Fruit fly (Drosophila melanogaster): ENCODE data around the gene CG1958.

Gene CG1958

DNA sequence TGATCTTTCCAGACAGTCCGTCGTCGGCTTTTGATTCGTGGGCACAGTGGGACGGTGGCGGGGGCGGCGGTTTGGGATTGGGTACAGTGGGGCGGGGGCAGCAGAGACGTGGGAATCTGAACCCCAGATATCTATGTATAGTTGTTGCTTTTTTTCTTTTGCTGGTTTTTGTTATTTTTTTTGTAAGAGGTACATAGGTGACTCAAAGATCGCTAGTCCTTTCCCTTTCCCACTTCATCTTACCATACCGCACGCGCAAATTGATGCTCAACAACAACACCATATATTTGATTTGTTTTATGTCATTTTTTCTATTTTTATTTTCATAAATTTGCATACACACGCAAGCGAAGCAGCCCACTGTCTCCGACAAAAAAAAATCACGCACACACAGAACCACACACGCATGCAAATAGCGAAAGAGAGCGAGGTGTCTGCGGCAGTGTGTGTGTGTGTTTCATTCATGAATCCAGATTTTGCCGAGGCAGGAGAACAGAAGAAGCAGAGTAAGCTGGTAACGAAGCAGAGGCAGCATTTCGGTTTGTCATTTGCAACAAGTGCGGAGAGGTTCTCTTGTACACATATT is 39.1 kb downstream of the CG1958 start (continued):
- peak; percentile 33 for TF ChIP-seq NfI (GFP tag; optimal IDR thresholded peaks at IDR 0.05)
- no peak for TF ChIP-seq unc-4 (GFP tag; IDR thresholded peaks at IDR 0.05; ENCODE audit: partially characterized antibody)
- no peak for TF ChIP-seq CG13287 (GFP tag; IDR thresholded peaks at IDR 0.05; ENCODE audit: partially characterized antibody)
- no peak for TF ChIP-seq tap (tag; optimal IDR thresholded peaks at IDR 0.05)
- peak; percentile 45 for TF ChIP-seq CG6654 (GFP tag; optimal IDR thresholded peaks at IDR 0.05)
- no peak for TF ChIP-seq zf30C (GFP tag; optimal IDR thresholded peaks at IDR 0.05)
- peak; percentile 74 for TF ChIP-seq CoRest (tag; optimal IDR thresholded peaks at IDR 0.05)
- 0 out of 2 replicates have a peak, but pooled peaks have one; percentile 16 for TF ChIP-seq Gsc (GFP tag; IDR thresholded peaks at IDR 0.05)
- TF ChIP-seq kah (GFP tag; optimal IDR thresholded peaks at IDR 0.05), result no peak
- peak; percentile 26 for TF ChIP-seq CG3163 (GFP tag; optimal IDR thresholded peaks at IDR 0.05)
- no peak for TF ChIP-seq CG4328 (GFP tag; optimal IDR thresholded peaks at IDR 0.05)
- TF ChIP-seq dmrt11E (tag; optimal IDR thresholded peaks at IDR 0.05), result peak; percentile 72
- peak; percentile 11 for TF ChIP-seq Jarid2 (GFP tag; optimal IDR thresholded peaks at IDR 0.05)
- no peak for TF ChIP-seq HmgD (GFP tag; optimal IDR thresholded peaks at IDR 0.05)
- peak; percentile 22 for TF ChIP-seq CG2116 (GFP tag; optimal IDR thresholded peaks at IDR 0.05)
- peak; percentile 43 for TF ChIP-seq PHDP (tag; optimal IDR thresholded peaks at IDR 0.05)
- no peak for TF ChIP-seq GATAe (GFP tag; conservative IDR thresholded peaks at IDR 0.05)
- no peak for TF ChIP-seq lilli (GFP tag; optimal IDR thresholded peaks at IDR 0.05)
- TF ChIP-seq CG4820 (GFP tag; optimal IDR thresholded peaks at IDR 0.05), result peak; percentile 49
- peak; percentile 54 for TF ChIP-seq Sox102F (GFP tag; optimal IDR thresholded peaks at IDR 0.05)
- TF ChIP-seq so (GFP tag; IDR thresholded peaks at IDR 0.05), result no peak
- peak; percentile 73 for TF ChIP-seq row (GFP tag; IDR thresholded peaks at IDR 0.05)
- TF ChIP-seq bcd (GFP tag; optimal IDR thresholded peaks at IDR 0.05), result peak; percentile 54
- TF ChIP-seq CG15601 (tag; optimal IDR thresholded peaks at IDR 0.05), result peak; percentile 40
- TF ChIP-seq cwo (GFP tag; optimal IDR thresholded peaks at IDR 0.05), result peak; percentile 36
- TF ChIP-seq eyg (GFP tag; optimal IDR thresholded peaks at IDR 0.05), result no peak
- peak; percentile 18 for TF ChIP-seq CG9609 (GFP tag; optimal IDR thresholded peaks at IDR 0.05)
- TF ChIP-seq pho (GFP tag; optimal IDR thresholded peaks at IDR 0.05), result no peak
- TF ChIP-seq CG12659 (GFP tag; optimal IDR thresholded peaks at IDR 0.05), result peak; percentile 27
- TF ChIP-seq CG4424 (GFP tag; optimal IDR thresholded peaks at IDR 0.05), result peak; percentile 61
- TF ChIP-seq grau (tag; optimal IDR thresholded peaks at IDR 0.05), result peak; percentile 64
- no peak for TF ChIP-seq ERR (GFP tag; optimal IDR thresholded peaks at IDR 0.05)
- no peak for TF ChIP-seq Tbp (GFP tag; optimal IDR thresholded peaks at IDR 0.05)
- peak; percentile 63 for TF ChIP-seq unpg (GFP tag; optimal IDR thresholded peaks at IDR 0.05)
- no peak for TF ChIP-seq eve (GFP tag; optimal IDR thresholded peaks at IDR 0.05)
- TF ChIP-seq Dp (GFP tag; optimal IDR thresholded peaks at IDR 0.05), result no peak
- no peak for TF ChIP-seq corto (GFP tag; optimal IDR thresholded peaks at IDR 0.05)
- TF ChIP-seq CG10543 (GFP tag; optimal IDR thresholded peaks at IDR 0.05), result no peak
- peak; percentile 72 for TF ChIP-seq Drgx (GFP tag; IDR thresholded peaks at IDR 0.05)
- peak; percentile 8 for TF ChIP-seq gsb-n (tag; optimal IDR thresholded peaks at IDR 0.05)
- TF ChIP-seq Sry-δ (GFP tag; optimal IDR thresholded peaks at IDR 0.05), result no peak
- TF ChIP-seq abd-A (tag; optimal IDR thresholded peaks at IDR 0.05), result peak; percentile 16
- peak; percentile 69 for TF ChIP-seq dmrt99B (tag; optimal IDR thresholded peaks at IDR 0.05)
- TF ChIP-seq dan (GFP tag; IDR thresholded peaks at IDR 0.05), result no peak
- peak; percentile 53 for TF ChIP-seq CG2875 (GFP tag; optimal IDR thresholded peaks at IDR 0.05)
- no peak for TF ChIP-seq vnd (GFP tag; IDR thresholded peaks at IDR 0.05; ENCODE audit: partially characterized antibody)
- no peak for TF ChIP-seq CG6683 (GFP tag; optimal IDR thresholded peaks at IDR 0.05)
- peak; percentile 65 for TF ChIP-seq gem (tag; optimal IDR thresholded peaks at IDR 0.05)
- peak; percentile 27 for TF ChIP-seq chn (GFP tag; optimal IDR thresholded peaks at IDR 0.05)

Data from whole organism, embryonic.